Fruit fly (Drosophila melanogaster) whole organism, pupa: ENCODE data around the gene CG8952.

Source experiments
- CG10348 ChIP-seq: fragments of 200-800 bp; sonication (Bioruptor generic); IDR thresholded peaks from 2 replicates; pipeline ENCODE4 v1.3.6; 2022; ENCODE audit warnings: missing biosample characterization, missing genetic modification characterization
- CG12605 ChIP-seq: fragments of 200-800 bp; sonication (Bioruptor generic); IDR thresholded peaks from 2 replicates; pipeline ENCODE4 v1.3.6; 2022; ENCODE audit warnings: missing biosample characterization, missing genetic modification characterization
- CG13204 ChIP-seq: fragments of 200-800 bp; sonication (Bioruptor generic); optimal IDR thresholded peaks from 2 replicates; lab custom pipeline; 2018; ENCODE audit warnings: missing biosample characterization, mild to moderate bottlenecking, missing genetic modification characterization, moderate library complexity
- CG14655 ChIP-seq: fragments of 200-800 bp; sonication (Bioruptor generic); optimal IDR thresholded peaks from 3 replicates; lab custom pipeline; 2017; ENCODE audit warnings: mild to moderate bottlenecking, missing biosample characterization, missing genetic modification reagents, missing genetic modification characterization
- CG15710 ChIP-seq: fragments of 200-800 bp; sonication (Bioruptor generic); optimal IDR thresholded peaks from 2 replicates; lab custom pipeline; 2018; ENCODE audit warnings: missing biosample characterization, mild to moderate bottlenecking, missing genetic modification characterization, moderate library complexity
- CG17806 ChIP-seq: fragments of 200-800 bp; sonication (Bioruptor generic); optimal IDR thresholded peaks from 2 replicates; lab custom pipeline; 2018; ENCODE audit warnings: missing biosample characterization, mild to moderate bottlenecking, missing genetic modification characterization, moderate library complexity
- CG32121 ChIP-seq: fragments of 200-800 bp; sonication (Bioruptor generic); IDR thresholded peaks from 2 replicates; pipeline ENCODE4 v1.3.6; 2022; ENCODE audit warnings: missing biosample characterization, missing genetic modification characterization
- CG34367 ChIP-seq: fragments of 200-800 bp; sonication (Bioruptor generic); optimal IDR thresholded peaks from 2 replicates; lab custom pipeline; 2018; ENCODE audit warnings: missing biosample characterization, mild to moderate bottlenecking, missing genetic modification characterization
- CG4496 ChIP-seq: fragments of 200-800 bp; sonication (Bioruptor generic); IDR thresholded peaks from 3 replicates; pipeline ENCODE4 v1.3.6; 2022; ENCODE audit warnings: missing biosample characterization, missing genetic modification characterization
- CG8159 ChIP-seq: fragments of 200-800 bp; sonication (Bioruptor generic); optimal IDR thresholded peaks from 3 replicates; lab custom pipeline; 2018; ENCODE audit warnings: missing biosample characterization, mild to moderate bottlenecking, missing genetic modification characterization, moderate library complexity
- CG8301 ChIP-seq: fragments of 200-800 bp; sonication (Bioruptor generic); optimal IDR thresholded peaks from 2 replicates; lab custom pipeline; 2018; ENCODE audit warnings: missing biosample characterization, mild to moderate bottlenecking, missing genetic modification characterization
- CG9948 ChIP-seq: fragments of 200-800 bp; sonication (Bioruptor generic); optimal IDR thresholded peaks from 2 replicates; lab custom pipeline; 2018; ENCODE audit warnings: missing biosample characterization, mild to moderate bottlenecking, missing genetic modification characterization, moderate library complexity
- D1 ChIP-seq: fragments of 200-800 bp; sonication (Bioruptor generic); optimal IDR thresholded peaks from 2 replicates; lab custom pipeline; 2018; ENCODE audit warnings: missing biosample characterization, mild to moderate bottlenecking, missing genetic modification characterization, moderate library complexity
- EcR ChIP-seq: fragments of 200-800 bp; sonication (Bioruptor generic); optimal IDR thresholded peaks from 3 replicates; lab custom pipeline; 2019; ENCODE audit warnings: missing biosample characterization, missing genetic modification characterization, mild to moderate bottlenecking, moderate library complexity, missing genetic modification reagents
- Ets98B ChIP-seq: fragments of 200-800 bp; sonication (Bioruptor generic); IDR thresholded peaks from 2 replicates; pipeline ENCODE4 v1.3.6; 2022; ENCODE audit warnings: missing biosample characterization, missing genetic modification characterization
- Pif1A ChIP-seq: fragments of 200-800 bp; sonication (Bioruptor generic); optimal IDR thresholded peaks from 3 replicates; lab custom pipeline; 2016; ENCODE audit warnings: missing biosample characterization, missing genetic modification characterization
- Pif1B ChIP-seq: fragments of 200-800 bp; sonication (Bioruptor generic); optimal IDR thresholded peaks from 3 replicates; lab custom pipeline; 2016; ENCODE audit warnings: missing biosample characterization, missing genetic modification characterization
- Snoo ChIP-seq: fragments of 200-800 bp; sonication (Bioruptor generic); optimal IDR thresholded peaks from 3 replicates; lab custom pipeline; 2017; ENCODE audit warnings: missing biosample characterization, mild to moderate bottlenecking, missing genetic modification characterization, inconsistent platforms
- fd96Ca ChIP-seq: fragments of 200-800 bp; sonication (Bioruptor generic); IDR thresholded peaks from 3 replicates; pipeline ENCODE4 v1.3.6; 2022; ENCODE audit warnings: missing biosample characterization, missing genetic modification characterization
- gl ChIP-seq: fragments of 200-800 bp; sonication (Bioruptor generic); optimal IDR thresholded peaks from 2 replicates; lab custom pipeline; 2018; ENCODE audit warnings: missing biosample characterization, mild to moderate bottlenecking, missing genetic modification characterization
- rn ChIP-seq: fragments of 200-800 bp; sonication (Bioruptor generic); IDR thresholded peaks from 2 replicates; pipeline ENCODE4 v1.3.6; 2022; ENCODE audit warnings: missing biosample characterization, missing genetic modification characterization

CG8952 gene

dm6 chrX:15740881-15741280 lies 25.4 kb downstream of the CG8952 start:
- TF ChIP-seq Pif1A (GFP tag; lab: Kevin White, UChicago), result no peak
- TF ChIP-seq CG8159 (tag; lab: Kevin White, UChicago), result no peak
- no peak for TF ChIP-seq CG15710
- TF ChIP-seq Ets98B, result no peak
- no peak for TF ChIP-seq CG10348
- TF ChIP-seq Pif1B, result no peak

- peak; percentile 68 for TF ChIP-seq Ets98B
- TF ChIP-seq CG14655 (GFP tag; lab: Kevin White, UChicago), result no peak
- peak; percentile 70; the same call in 1 of the 3 replicates for TF ChIP-seq fd96Ca (GFP tag; lab: Robert Waterston, UW)
- TF ChIP-seq CG12605 (GFP tag; lab: Robert Waterston, UW), result 0 out of 2 replicates have a peak, but pooled peaks have one; percentile 44
- TF ChIP-seq D1, result no peak
- peak; percentile 26 for TF ChIP-seq Snoo (tag; lab: Kevin White, UChicago)
- TF ChIP-seq CG8159 (tag; lab: Kevin White, UChicago), result peak; percentile 38
- no peak for TF ChIP-seq CG10348
- TF ChIP-seq CG4496, result peak; percentile 84
- no peak for TF ChIP-seq gl (tag; lab: Kevin White, UChicago)
- TF ChIP-seq CG17806 (tag; lab: Kevin White, UChicago), result peak; percentile 60
- peak; percentile 56 for TF ChIP-seq Pif1B
- peak; percentile 74; the same call in 1 of the 2 replicates for TF ChIP-seq CG32121 (GFP tag; lab: Robert Waterston, UW)
- peak; percentile 13 for TF ChIP-seq CG15710
- TF ChIP-seq CG8301 (tag; lab: Kevin White, UChicago), result peak; percentile 45
- no peak; the same call in 1 of the 2 replicates for TF ChIP-seq rn (GFP tag; lab: Robert Waterston, UW)
- peak; percentile 45 for TF ChIP-seq Pif1A (GFP tag; lab: Kevin White, UChicago)
- TF ChIP-seq EcR (GFP tag; lab: Kevin White, UChicago), result no peak
- TF ChIP-seq CG13204 (GFP tag; lab: Kevin White, UChicago), result no peak
- TF ChIP-seq CG9948, result peak; percentile 44
- TF ChIP-seq CG34367 (tag; lab: Kevin White, UChicago), result no peak
- TF ChIP-seq, all 21 proteins: peak for 13
Measured at dm6 chrX:15740288-15740726, 25.9 kb downstream of the CG8952 start.

- TF ChIP-seq CG8301 (tag; lab: Kevin White, UChicago) (peak; percentile 10), CG12605 (GFP tag; lab: Robert Waterston, UW) (no peak), CG9948 (peak; percentile 32), CG14655 (GFP tag; lab: Kevin White, UChicago) (no peak), rn (GFP tag; lab: Robert Waterston, UW) (no peak), CG8159 (tag; lab: Kevin White, UChicago) (peak; percentile 47), fd96Ca (GFP tag; lab: Robert Waterston, UW) (no peak; the same call in 2 of the 3 replicates), Pif1B (no peak), CG32121 (GFP tag; lab: Robert Waterston, UW) (peak; percentile 29; the same call in 1 of the 2 replicates), CG34367 (tag; lab: Kevin White, UChicago) (no peak), CG10348 (no peak), CG4496 (no peak), Ets98B (no peak), CG17806 (tag; lab: Kevin White, UChicago) (no peak), Pif1A (GFP tag; lab: Kevin White, UChicago) (peak; percentile 28), CG13204 (GFP tag; lab: Kevin White, UChicago) (no peak), D1 (no peak), Snoo (tag; lab: Kevin White, UChicago) (peak; percentile 48), gl (tag; lab: Kevin White, UChicago) (no peak), EcR (GFP tag; lab: Kevin White, UChicago) (peak; percentile 1), CG15710 (peak; percentile 33)
Measured at dm6 chrX:15738890-15739550, 27.2 kb downstream of the CG8952 start, which contains the start of the genes CG11679 and CG8206. TSS of gene CG11679 (minus strand) at chrX:15738954. TSS of gene CG8206 (plus strand) at chrX:15739230.

dm6 chrX:15737110-15737509 lies 29.1 kb downstream of the CG8952 start, which contains the start of gene Arp6:
TSS of gene Arp6 (minus strand) at chrX:15737120.
- TF ChIP-seq EcR (GFP tag; lab: Kevin White, UChicago), result no peak
- TF ChIP-seq Pif1B, result no peak
- no peak for TF ChIP-seq CG13204 (GFP tag; lab: Kevin White, UChicago)
- no peak for TF ChIP-seq CG8159 (tag; lab: Kevin White, UChicago)
- no peak for TF ChIP-seq rn (GFP tag; lab: Robert Waterston, UW)
- no peak for TF ChIP-seq D1
- no peak for TF ChIP-seq fd96Ca (GFP tag; lab: Robert Waterston, UW)

dm6 chrX:15733995-15734394 lies 32.2 kb downstream of the CG8952 start, which contains the start of the genes CG12379 and MagR:
TSS of gene CG12379 (minus strand) at chrX:15733996.
TSS of gene MagR (plus strand) at chrX:15734270.
- no peak for TF ChIP-seq rn (GFP tag; lab: Robert Waterston, UW)
- no peak for TF ChIP-seq CG12605 (GFP tag; lab: Robert Waterston, UW)
- TF ChIP-seq CG14655 (GFP tag; lab: Kevin White, UChicago), result no peak
- TF ChIP-seq Pif1B, result no peak
- peak; percentile 21 for TF ChIP-seq CG8301 (tag; lab: Kevin White, UChicago)
- no peak for TF ChIP-seq Ets98B
- no peak for TF ChIP-seq EcR (GFP tag; lab: Kevin White, UChicago)
- TF ChIP-seq Snoo (tag; lab: Kevin White, UChicago), result peak; percentile 0
- TF ChIP-seq CG15710, result peak; percentile 54
- peak; percentile 0 for TF ChIP-seq CG17806 (tag; lab: Kevin White, UChicago)
- peak; percentile 6; the same call in 1 of the 3 replicates for TF ChIP-seq CG4496
- TF ChIP-seq CG8159 (tag; lab: Kevin White, UChicago), result peak; percentile 40
- no peak for TF ChIP-seq D1
- TF ChIP-seq gl (tag; lab: Kevin White, UChicago), result no peak
- no peak for TF ChIP-seq CG32121 (GFP tag; lab: Robert Waterston, UW)
- no peak for TF ChIP-seq fd96Ca (GFP tag; lab: Robert Waterston, UW)
- no peak for TF ChIP-seq CG34367 (tag; lab: Kevin White, UChicago)
- TF ChIP-seq CG9948, result peak; percentile 28
- TF ChIP-seq, all 21 proteins: peak for 7
